Worm (Caenorhabditis elegans) whole organism, L1 larva: ENCODE data around the gene Y37D8A.19.

ENCODE experiments used
- C34B4.2 ChIP-seq: sonication (generic microtip); optimal IDR thresholded peaks from 2 replicates; lab custom pipeline; 2017; ENCODE audit warnings: mild to moderate bottlenecking, missing genetic modification characterization, missing compliant biosample characterization
- F16B12.6 ChIP-seq: fragments of 150-350 bp; optimal IDR thresholded peaks from 2 replicates; lab custom pipeline; 2014; ENCODE audit warnings: missing biosample characterization, missing genetic modification characterization
- Y116A8C.19 ChIP-seq: sonication (generic microtip); optimal IDR thresholded peaks from 2 replicates; lab custom pipeline; 2016; ENCODE audit warnings: missing compliant biosample characterization, missing genetic modification characterization, borderline replicate concordance
- alr-1 ChIP-seq: fragments of 200-800 bp; sonication (Bioruptor generic); optimal IDR thresholded peaks from 2 replicates; lab custom pipeline; 2018; ENCODE audit warnings: borderline replicate concordance, mild to moderate bottlenecking, missing genetic modification characterization, missing compliant biosample characterization
- ama-1 ChIP-seq: fragments of 150-350 bp; optimal IDR thresholded peaks from 2 replicates; lab custom pipeline; 2014
- ceh-90 ChIP-seq: sonication (generic microtip); optimal IDR thresholded peaks from 2 replicates; lab custom pipeline; 2016; ENCODE audit warnings: missing genetic modification characterization, missing compliant biosample characterization
- dpl-1 ChIP-seq, 3 experiments: fragments of 150-350 bp in 2 of 3; sonication (generic microtip) in 1 of 3; optimal IDR thresholded peaks; 2 replicates each; lab custom pipeline; 2014 to 2017; ENCODE audit warnings: missing biosample characterization in 3 of 3, missing genetic modification characterization in 3 of 3, missing genetic modification reagents in 3 of 3
- dsc-1 ChIP-seq: sonication (generic microtip); optimal IDR thresholded peaks from 2 replicates; lab custom pipeline; 2016; ENCODE audit warnings: mild to moderate bottlenecking, missing genetic modification characterization, missing compliant biosample characterization
- efl-1 ChIP-seq, 4 experiments: fragments of 150-350 bp; optimal IDR thresholded peaks in 3 of 4; peaks in 1 of 4; 1 replicate in 1 of 4; 2 replicates in 3 of 4; lab custom pipeline; 2014; ENCODE audit warnings: missing biosample characterization in 2 of 4, missing genetic modification characterization in 2 of 4, missing genetic modification reagents in 2 of 4
- efl-3 ChIP-seq: fragments of 200-800 bp; sonication (Bioruptor generic); optimal IDR thresholded peaks from 2 replicates; lab custom pipeline; 2018; ENCODE audit warnings: mild to moderate bottlenecking, missing genetic modification characterization, missing compliant biosample characterization
- egl-27 ChIP-seq, 2 experiments: fragments of 150-350 bp in 1 of 2; sonication (generic microtip); optimal IDR thresholded peaks; 3 replicates each; lab custom pipeline; 2017 to 2018; ENCODE audit warnings: missing biosample characterization in 2 of 2, missing genetic modification characterization in 2 of 2, missing genetic modification reagents in 2 of 2
- ets-5 ChIP-seq: fragments of 200-800 bp; sonication (Bioruptor generic); IDR thresholded peaks from 2 replicates; pipeline ENCODE4 v1.3.6; 2022; ENCODE audit warnings: missing genetic modification characterization, missing compliant biosample characterization
- fkh-10 ChIP-seq: sonication (generic microtip); optimal IDR thresholded peaks from 2 replicates; lab custom pipeline; 2017; ENCODE audit warnings: missing biosample characterization, missing genetic modification reagents, missing genetic modification characterization
- fkh-4 ChIP-seq: sonication (generic microtip); optimal IDR thresholded peaks from 2 replicates; lab custom pipeline; 2016; ENCODE audit warnings: missing compliant biosample characterization, missing genetic modification characterization, borderline replicate concordance
- fkh-8 ChIP-seq: sonication (generic microtip); optimal IDR thresholded peaks from 2 replicates; lab custom pipeline; 2016; ENCODE audit warnings: mild to moderate bottlenecking, missing genetic modification characterization, missing compliant biosample characterization
- grh-1 ChIP-seq: fragments of 200-800 bp; sonication (Bioruptor generic); IDR thresholded peaks from 2 replicates; pipeline ENCODE4 v1.3.6; 2022; ENCODE audit warnings: missing genetic modification reagents, missing genetic modification characterization, missing compliant biosample characterization
- hlh-17 ChIP-seq: fragments of 200-800 bp; sonication (Bioruptor generic); optimal IDR thresholded peaks from 2 replicates; lab custom pipeline; 2018; ENCODE audit warnings: missing genetic modification characterization, mild to moderate bottlenecking, missing compliant biosample characterization, moderate library complexity, borderline replicate concordance
- irx-1 ChIP-seq: sonication (generic microtip); optimal IDR thresholded peaks from 2 replicates; lab custom pipeline; 2016; ENCODE audit warnings: missing genetic modification characterization, missing compliant biosample characterization
- lin-13 ChIP-seq: fragments of 150-350 bp; optimal IDR thresholded peaks from 2 replicates; lab custom pipeline; 2014; ENCODE audit warnings: missing biosample characterization, missing genetic modification reagents, missing genetic modification characterization
- lin-14 ChIP-seq: fragments of 200-800 bp; sonication (Bioruptor generic); optimal IDR thresholded peaks from 2 replicates; lab custom pipeline; 2018; ENCODE audit warnings: mild to moderate bottlenecking, missing genetic modification characterization, moderate library complexity, missing compliant biosample characterization
- lin-35 ChIP-seq, 2 experiments: fragments of 150-350 bp; optimal IDR thresholded peaks; 2 replicates each; lab custom pipeline; 2014; ENCODE audit warnings: missing biosample characterization in 2 of 2, missing genetic modification characterization in 2 of 2, missing genetic modification reagents in 2 of 2
- lin-39 ChIP-seq: fragments of 150-350 bp; optimal IDR thresholded peaks from 2 replicates; lab custom pipeline; 2014; ENCODE audit warnings: missing biosample characterization, missing genetic modification reagents, missing genetic modification characterization
- lir-3 ChIP-seq: sonication (generic microtip); optimal IDR thresholded peaks from 2 replicates; lab custom pipeline; 2016; ENCODE audit warnings: mild to moderate bottlenecking, missing genetic modification characterization, moderate library complexity, missing compliant biosample characterization; ENCODE audit not compliant: poor library complexity
- mef-2 ChIP-seq: fragments of 150-350 bp; optimal IDR thresholded peaks from 2 replicates; lab custom pipeline; 2014; ENCODE audit warnings: missing biosample characterization, missing genetic modification characterization
- nhr-19 ChIP-seq: fragments of 200-800 bp; sonication (Bioruptor generic); conservative IDR thresholded peaks from 2 replicates; pipeline ENCODE4 v1.3.6; 2022; ENCODE audit warnings: missing genetic modification characterization, missing compliant biosample characterization
- nhr-237 ChIP-seq: fragments of 150-350 bp; optimal IDR thresholded peaks from 2 replicates; lab custom pipeline; 2014; ENCODE audit warnings: missing biosample characterization, missing genetic modification characterization
- nhr-71 ChIP-seq: sonication (generic microtip); optimal IDR thresholded peaks from 2 replicates; lab custom pipeline; 2016; ENCODE audit warnings: mild to moderate bottlenecking, missing genetic modification characterization, moderate library complexity, missing compliant biosample characterization
- nhr-77 ChIP-seq: fragments of 150-350 bp; optimal IDR thresholded peaks from 2 replicates; lab custom pipeline; 2014; ENCODE audit warnings: missing biosample characterization, missing genetic modification characterization
- nhr-90 ChIP-seq: sonication (generic microtip); optimal IDR thresholded peaks from 2 replicates; lab custom pipeline; 2016; ENCODE audit warnings: mild to moderate bottlenecking, missing genetic modification characterization, missing compliant biosample characterization; ENCODE audit not compliant: poor library complexity
- pax-3 ChIP-seq: fragments of 200-800 bp; sonication (Bioruptor generic); optimal IDR thresholded peaks from 2 replicates; lab custom pipeline; 2018; ENCODE audit warnings: mild to moderate bottlenecking, missing genetic modification characterization, moderate library complexity, missing compliant biosample characterization
- rnt-1 ChIP-seq: sonication (generic microtip); optimal IDR thresholded peaks from 2 replicates; lab custom pipeline; 2016; ENCODE audit warnings: mild to moderate bottlenecking, missing genetic modification characterization, moderate library complexity, missing compliant biosample characterization
- sup-37 ChIP-seq: fragments of 200-800 bp; sonication (Bioruptor generic); optimal IDR thresholded peaks from 2 replicates; lab custom pipeline; 2018; ENCODE audit warnings: mild to moderate bottlenecking, missing genetic modification characterization, missing compliant biosample characterization
- swsn-7 ChIP-seq: sonication (generic microtip); optimal IDR thresholded peaks from 2 replicates; lab custom pipeline; 2016; ENCODE audit warnings: missing genetic modification characterization, missing compliant biosample characterization
- unc-130 ChIP-seq: fragments of 150-350 bp; optimal IDR thresholded peaks from 2 replicates; lab custom pipeline; 2017; ENCODE audit warnings: missing biosample characterization, missing genetic modification characterization, inconsistent platforms
- unc-30 ChIP-seq: sonication (generic microtip); optimal IDR thresholded peaks from 2 replicates; lab custom pipeline; 2017; ENCODE audit warnings: missing biosample characterization, missing genetic modification characterization
- unc-62 ChIP-seq: fragments of 150-350 bp; optimal IDR thresholded peaks from 2 replicates; lab custom pipeline; 2014; ENCODE audit warnings: missing biosample characterization, missing genetic modification reagents, missing genetic modification characterization
- unc-86 ChIP-seq: sonication (generic microtip); optimal IDR thresholded peaks from 2 replicates; lab custom pipeline; 2016; ENCODE audit warnings: missing genetic modification characterization, missing compliant biosample characterization
- unc-98 ChIP-seq: fragments of 200-800 bp; sonication (Bioruptor generic); IDR thresholded peaks from 2 replicates; pipeline ENCODE4 v1.3.6; 2022; ENCODE audit warnings: missing genetic modification characterization, missing compliant biosample characterization
- vab-15 ChIP-seq: sonication (generic microtip); optimal IDR thresholded peaks from 2 replicates; lab custom pipeline; 2017; ENCODE audit warnings: missing genotype, mild to moderate bottlenecking, missing genetic modification characterization, missing compliant biosample characterization
- xbp-1 ChIP-seq: sonication (generic microtip); optimal IDR thresholded peaks from 2 replicates; lab custom pipeline; 2016; ENCODE audit warnings: missing genetic modification characterization, missing compliant biosample characterization
- zip-4 ChIP-seq: fragments of 200-800 bp; sonication (Bioruptor generic); optimal IDR thresholded peaks from 2 replicates; lab custom pipeline; 2018; ENCODE audit warnings: mild to moderate bottlenecking, missing genetic modification characterization, moderate library complexity, missing compliant biosample characterization
- ztf-11 ChIP-seq, 2 experiments: sonication (generic microtip); optimal IDR thresholded peaks; 2 replicates each; lab custom pipeline; 2016 to 2017; ENCODE audit warnings: missing genetic modification characterization in 2 of 2, missing biosample characterization in 1 of 2, missing compliant biosample characterization in 1 of 2
- ztf-4 ChIP-seq: fragments of 150-350 bp; optimal IDR thresholded peaks from 2 replicates; lab custom pipeline; 2014; ENCODE audit warnings: missing biosample characterization, missing genetic modification characterization

Gene Y37D8A.19

DNA sequence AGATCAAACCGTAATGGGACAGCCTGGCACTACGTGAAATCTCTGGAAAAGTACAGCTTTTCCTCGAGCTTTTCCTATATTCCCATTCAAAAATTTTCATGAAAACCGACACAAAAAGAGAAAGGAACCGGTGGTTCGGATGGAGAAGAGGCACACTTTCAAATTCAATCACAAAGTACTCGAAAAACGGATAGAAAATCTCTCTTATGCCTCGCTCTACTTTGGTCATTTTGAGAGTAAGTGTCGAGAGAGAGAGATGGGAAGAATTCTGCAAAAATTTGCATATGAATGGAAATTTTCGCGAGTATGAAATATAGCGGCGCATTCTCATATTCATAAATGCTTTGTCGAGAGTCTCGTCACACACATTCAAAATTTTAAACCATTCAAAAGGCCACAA is 36.9 kb upstream of the Y37D8A.19 start:
- TF ChIP-seq zip-4 (GFP tag; lab: Kevin White, UChicago) (no peak), fkh-10 (GFP tag; lab: Kevin White, UChicago) (peak; percentile 63)

- TF ChIP-seq ztf-11 (tag; optimal IDR thresholded peaks at IDR 0.05; lab: Kevin White, UChicago) (peak in 1 of 2 experiments; percentile 56), ets-5 (no peak)
Observed at ce11 chrIII:12894207-12894606, 35.5 kb upstream of the Y37D8A.19 start.

DNA sequence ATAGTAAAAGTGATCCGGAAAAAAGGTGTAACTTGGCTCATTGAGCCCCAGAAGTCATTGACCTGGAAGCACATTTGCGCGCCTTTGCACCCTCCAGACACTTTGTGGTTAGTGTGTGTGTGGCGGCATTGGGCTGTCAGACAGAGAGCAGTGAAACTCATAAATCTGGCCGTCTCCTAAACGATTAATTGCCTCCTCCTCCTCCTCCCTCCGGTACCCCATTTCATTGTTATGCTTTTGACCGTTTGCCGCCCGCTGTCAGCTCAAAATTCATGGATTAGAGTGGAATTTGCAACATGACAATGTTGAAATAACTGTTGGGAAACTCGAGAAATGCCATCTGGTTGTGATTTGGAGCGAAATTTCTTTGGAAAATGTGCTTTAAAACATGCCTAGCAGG is 25.6 kb upstream of the Y37D8A.19 start:
- TF ChIP-seq lin-39 (tag; lab: Kevin White, UChicago) (no peak), lin-13 (GFP tag; lab: Kevin White, UChicago) (no peak), swsn-7 (tag; lab: Kevin White, UChicago) (no peak), F16B12.6 (tag; lab: Kevin White, UChicago) (no peak), dsc-1 (tag; lab: Kevin White, UChicago) (peak; percentile 82), irx-1 (no peak), nhr-71 (no peak), hlh-17 (GFP tag; lab: Kevin White, UChicago) (no peak), lin-14 (peak; percentile 0), ztf-11 (tag; optimal IDR thresholded peaks at IDR 0.05; lab: Kevin White, UChicago) (no peak), fkh-8 (tag; lab: Kevin White, UChicago) (no peak), efl-1 (optimal IDR thresholded peaks at IDR 0.05; lab: Kevin White, UChicago) (no peak), efl-1 (GFP tag; optimal IDR thresholded peaks at IDR 0.05 in 1 of 2; lab: Kevin White, UChicago) (peak in 1 of 2 experiments; percentile 16), fkh-4 (tag; lab: Kevin White, UChicago) (peak; percentile 35)

- TF ChIP-seq lin-35 (GFP tag; optimal IDR thresholded peaks at IDR 0.05; lab: Kevin White, UChicago) (peak; percentile 100), fkh-4 (tag; lab: Kevin White, UChicago) (peak; percentile 95), alr-1 (tag; lab: Kevin White, UChicago) (no peak), unc-130 (tag; lab: Kevin White, UChicago) (peak; percentile 99), fkh-8 (tag; lab: Kevin White, UChicago) (peak; percentile 100), grh-1 (GFP tag; lab: Robert Waterston, UW) (peak; percentile 98), lir-3 (tag; lab: Kevin White, UChicago) (peak; percentile 94), ztf-11 (tag; optimal IDR thresholded peaks at IDR 0.05; lab: Kevin White, UChicago) (peak in 1 of 2 experiments; percentile 98), egl-27 (tag; optimal IDR thresholded peaks at IDR 0.05; lab: Kevin White, UChicago) (peak; percentile 60 to 73), ztf-4 (tag; lab: Kevin White, UChicago) (peak; percentile 99), C34B4.2 (tag; lab: Kevin White, UChicago) (peak; percentile 95), efl-1 (optimal IDR thresholded peaks at IDR 0.05; lab: Kevin White, UChicago) (peak; percentile 96 to 100), efl-1 (GFP tag; optimal IDR thresholded peaks at IDR 0.05 in 1 of 2; lab: Kevin White, UChicago) (peak; percentile 100), ceh-90 (tag; lab: Kevin White, UChicago) (peak; percentile 70), unc-98 (GFP tag; lab: Robert Waterston, UW) (peak; percentile 92), mef-2 (tag; lab: Kevin White, UChicago) (peak; percentile 95), nhr-90 (tag; lab: Kevin White, UChicago) (peak; percentile 99), unc-30 (tag; lab: Kevin White, UChicago) (peak; percentile 76), ama-1 (lab: Kevin White, UChicago) (peak; percentile 96), Y116A8C.19 (peak; percentile 76), dpl-1 (GFP tag; optimal IDR thresholded peaks at IDR 0.05; lab: Kevin White, UChicago) (peak; percentile 100), nhr-77 (tag; lab: Kevin White, UChicago) (peak; percentile 98), pax-3 (tag; lab: Kevin White, UChicago) (peak; percentile 99), rnt-1 (tag; lab: Kevin White, UChicago) (peak; percentile 99), nhr-71 (peak; percentile 100), nhr-237 (peak; percentile 97), nhr-19 (GFP tag; lab: Robert Waterston, UW) (peak; percentile 99), sup-37 (GFP tag; lab: Kevin White, UChicago) (peak; percentile 99), unc-86 (tag; lab: Kevin White, UChicago) (peak; percentile 100), unc-62 (peak; percentile 89), vab-15 (tag; lab: Kevin White, UChicago) (peak; percentile 96), efl-3 (GFP tag; lab: Kevin White, UChicago) (peak; percentile 93), xbp-1 (peak; percentile 99), lin-14 (peak; percentile 100), zip-4 (GFP tag; lab: Kevin White, UChicago) (peak; percentile 97)
Observed at ce11 chrIII:12904987-12905541, 24.6 kb upstream of the Y37D8A.19 start, which contains the start of gene cox-5A. Gene cox-5A (plus strand): TSS chrIII:12905491.
